Fruit fly (Drosophila melanogaster) whole organism, wandering third instar larva: ENCODE measurements around the gene CG46397.

Source experiments
- Abd-B ChIP-seq: fragments of >200 bp; optimal IDR thresholded peaks from 2 replicates; lab custom pipeline; 2017; ENCODE audit warnings: missing biosample characterization, missing genetic modification characterization
- OdsH ChIP-seq: fragments of 200-800 bp; sonication (Bioruptor generic); optimal IDR thresholded peaks from 2 replicates; lab custom pipeline; 2016; ENCODE audit warnings: missing biosample characterization, mild to moderate bottlenecking, missing genetic modification characterization
- dmrt93B ChIP-seq: fragments of 200-800 bp; sonication (Bioruptor generic); optimal IDR thresholded peaks from 2 replicates; lab custom pipeline; 2018; ENCODE audit warnings: missing biosample characterization, mild to moderate bottlenecking, missing genetic modification characterization
- foxo ChIP-seq, 2 experiments: fragments of 200-800 bp; sonication (Bioruptor generic); optimal IDR thresholded peaks; 2 replicates in 1 of 2; 3 replicates in 1 of 2; lab custom pipeline; 2016 to 2017; ENCODE audit warnings: missing biosample characterization in 2 of 2, missing genetic modification characterization in 2 of 2
- fru ChIP-seq: fragments of 200-800 bp; sonication (Bioruptor generic); optimal IDR thresholded peaks from 3 replicates; lab custom pipeline; 2016; ENCODE audit warnings: missing biosample characterization, mild to moderate bottlenecking, missing genetic modification characterization
- lola ChIP-seq: fragments of >200 bp; optimal IDR thresholded peaks from 2 replicates; lab custom pipeline; 2017; ENCODE audit warnings: missing biosample characterization, missing genetic modification characterization
- pan ChIP-seq: fragments of >200 bp; optimal IDR thresholded peaks from 2 replicates; lab custom pipeline; 2017
- rgr ChIP-seq: fragments of 200-800 bp; sonication (Bioruptor generic); optimal IDR thresholded peaks from 3 replicates; lab custom pipeline; 2016; ENCODE audit warnings: missing biosample characterization, mild to moderate bottlenecking, missing genetic modification characterization

DNA sequence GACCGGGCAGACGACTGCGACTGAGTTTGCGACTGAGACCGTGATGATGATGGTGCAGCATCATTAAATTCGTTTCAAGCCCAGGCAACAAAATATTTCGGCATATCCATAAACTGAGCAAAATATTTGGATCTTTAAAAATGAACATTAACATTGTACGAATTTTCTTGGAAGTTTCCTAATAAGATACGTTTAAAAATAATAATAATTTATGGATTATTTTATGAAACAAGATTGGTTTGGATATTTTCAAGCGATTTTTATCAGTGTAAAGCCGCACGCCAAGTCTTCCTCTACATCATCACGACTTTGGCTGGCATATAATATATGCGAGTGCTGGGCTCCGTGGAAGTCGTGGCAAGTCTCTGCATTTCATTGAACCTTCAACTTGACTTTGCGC lies 26.8 kb upstream of the CG46397 start:
- TF ChIP-seq foxo (GFP tag; optimal IDR thresholded peaks at IDR 0.05; lab: Kevin White, UChicago) (peak in 1 of 2 experiments; percentile 89), lola (GFP tag; lab: Kevin White, UChicago) (no peak), OdsH (GFP tag; lab: Kevin White, UChicago) (peak; percentile 87), Abd-B (GFP tag; lab: Kevin White, UChicago) (no peak), fru (peak; percentile 88), pan (lab: Kevin White, UChicago) (no peak), rgr (GFP tag; lab: Kevin White, UChicago) (peak; percentile 89), dmrt93B (GFP tag; lab: Kevin White, UChicago) (peak; percentile 49)
